Fruit fly (Drosophila melanogaster) whole organism, embryonic: ENCODE measurements around the gene CG15877.

ENCODE experiments used
- Awh ChIP-seq: fragments of 200-800 bp; sonication (Bioruptor generic); IDR thresholded peaks from 2 replicates; pipeline ENCODE4, ENCODE4 v1.3.6; 2022; ENCODE audit warnings: missing biosample characterization, missing genetic modification characterization
- B-H2 ChIP-seq: fragments of 200-800 bp; sonication (Bioruptor generic); optimal IDR thresholded peaks from 2 replicates; lab custom pipeline; 2018; ENCODE audit warnings: missing biosample characterization, mild to moderate bottlenecking, missing genetic modification characterization
- Bdp1 ChIP-seq: fragments of 200-800 bp; sonication (Bioruptor generic); optimal IDR thresholded peaks from 3 replicates; lab custom pipeline; 2016; ENCODE audit warnings: missing biosample characterization, missing genetic modification characterization
- CG10209 ChIP-seq: fragments of 200-800 bp; sonication (Bioruptor generic); optimal IDR thresholded peaks from 3 replicates; lab custom pipeline; 2017; ENCODE audit warnings: missing biosample characterization, mild to moderate bottlenecking, missing genetic modification characterization, missing genetic modification reagents
- CG10431 ChIP-seq: fragments of 200-800 bp; sonication (Bioruptor generic); optimal IDR thresholded peaks from 3 replicates; lab custom pipeline; 2018; ENCODE audit warnings: missing biosample characterization, mild to moderate bottlenecking, missing genetic modification characterization
- CG10979 ChIP-seq: fragments of 200-800 bp; sonication (Bioruptor generic); optimal IDR thresholded peaks from 2 replicates; lab custom pipeline; 2018; ENCODE audit warnings: missing biosample characterization, mild to moderate bottlenecking, missing genetic modification characterization, moderate library complexity
- CG11398 ChIP-seq: fragments of 200-800 bp; sonication (Bioruptor generic); optimal IDR thresholded peaks from 2 replicates; lab custom pipeline; 2016; ENCODE audit warnings: missing biosample characterization, missing genetic modification characterization
- CG12236 ChIP-seq: fragments of 200-800 bp; sonication (Bioruptor generic); optimal IDR thresholded peaks from 2 replicates; lab custom pipeline; 2016; ENCODE audit warnings: missing biosample characterization, missing genetic modification characterization
- CG12299 ChIP-seq: fragments of 200-800 bp; sonication (Bioruptor generic); optimal IDR thresholded peaks from 2 replicates; lab custom pipeline; 2018; ENCODE audit warnings: missing biosample characterization, mild to moderate bottlenecking, missing genetic modification characterization
- CG12391 ChIP-seq: fragments of 200-800 bp; sonication (Bioruptor generic); optimal IDR thresholded peaks from 3 replicates; lab custom pipeline; 2018; ENCODE audit warnings: missing biosample characterization, mild to moderate bottlenecking, missing genetic modification characterization, moderate library complexity
- CG12744 ChIP-seq: fragments of 200-800 bp; sonication (Bioruptor generic); optimal IDR thresholded peaks from 2 replicates; lab custom pipeline; 2016; ENCODE audit warnings: missing biosample characterization, missing genetic modification characterization
- CG15514 ChIP-seq: fragments of 200-800 bp; sonication (Bioruptor generic); optimal IDR thresholded peaks from 3 replicates; lab custom pipeline; 2017; ENCODE audit warnings: missing biosample characterization, missing genetic modification characterization, mild to moderate bottlenecking, moderate library complexity, missing genetic modification reagents
- CG1647 ChIP-seq: fragments of 200-800 bp; sonication (Bioruptor generic); optimal IDR thresholded peaks from 3 replicates; lab custom pipeline; 2016; ENCODE audit warnings: missing biosample characterization, missing genetic modification characterization
- CG17385 ChIP-seq: fragments of 200-800 bp; sonication (Bioruptor generic); optimal IDR thresholded peaks from 3 replicates; lab custom pipeline; 2018; ENCODE audit warnings: missing biosample characterization, mild to moderate bottlenecking, missing genetic modification characterization
- CG1792 ChIP-seq: fragments of 200-800 bp; sonication (Bioruptor generic); optimal IDR thresholded peaks from 2 replicates; lab custom pipeline; 2016; ENCODE audit warnings: missing biosample characterization, missing genetic modification characterization
- CG2199 ChIP-seq: fragments of 200-800 bp; sonication (Bioruptor generic); IDR thresholded peaks from 3 replicates; pipeline ENCODE4 v1.3.6; 2022; ENCODE audit warnings: missing biosample characterization, missing genetic modification characterization
- CG2889 ChIP-seq: fragments of 200-800 bp; sonication (Bioruptor generic); IDR thresholded peaks from 3 replicates; pipeline ENCODE4 v1.3.6; 2022; ENCODE audit warnings: missing biosample characterization, missing genetic modification characterization
- CG32767 ChIP-seq: fragments of 200-800 bp; sonication (Bioruptor generic); IDR thresholded peaks from 2 replicates; pipeline ENCODE4 v1.3.6; 2022; ENCODE audit warnings: missing biosample characterization, missing genetic modification characterization
- CG34224 ChIP-seq: fragments of 200-800 bp; sonication (Bioruptor generic); IDR thresholded peaks from 3 replicates; pipeline ENCODE4 v1.3.6; 2022; ENCODE audit warnings: missing biosample characterization, missing genetic modification characterization; ENCODE audit not compliant: partially characterized antibody
- CG4360 ChIP-seq: fragments of 200-800 bp; sonication (Bioruptor generic); IDR thresholded peaks from 2 replicates; pipeline ENCODE4 v1.3.6; 2022; ENCODE audit warnings: missing biosample characterization, missing genetic modification characterization
- CG43689 ChIP-seq: fragments of 200-800 bp; sonication (Bioruptor generic); IDR thresholded peaks from 2 replicates; pipeline ENCODE4 v1.3.6; 2022; ENCODE audit warnings: missing biosample characterization, missing genetic modification characterization
- CG7271 ChIP-seq: fragments of 200-800 bp; sonication (Bioruptor generic); optimal IDR thresholded peaks from 2 replicates; lab custom pipeline; 2018; ENCODE audit warnings: missing biosample characterization, mild to moderate bottlenecking, missing genetic modification characterization, moderate library complexity
- CG7786 ChIP-seq: fragments of 200-800 bp; sonication (Bioruptor generic); optimal IDR thresholded peaks from 2 replicates; lab custom pipeline; 2016; ENCODE audit warnings: missing biosample characterization, missing genetic modification characterization
- CG9437 ChIP-seq: fragments of 200-800 bp; sonication (Bioruptor generic); optimal IDR thresholded peaks from 2 replicates; lab custom pipeline; 2018; ENCODE audit warnings: missing biosample characterization, mild to moderate bottlenecking, missing genetic modification characterization
- CG9876 ChIP-seq: fragments of 200-800 bp; sonication (Bioruptor generic); optimal IDR thresholded peaks from 2 replicates; lab custom pipeline; 2016; ENCODE audit warnings: missing biosample characterization, missing genetic modification characterization
- CG9932 ChIP-seq: fragments of 200-800 bp; sonication (Bioruptor generic); IDR thresholded peaks from 2 replicates; pipeline ENCODE4 v1.3.6; 2022; ENCODE audit warnings: missing biosample characterization, missing genetic modification characterization
- Dip2 ChIP-seq: fragments of 200-800 bp; sonication (Bioruptor generic); IDR thresholded peaks from 2 replicates; pipeline ENCODE4 v1.3.6; 2022; ENCODE audit warnings: missing biosample characterization, missing genetic modification characterization
- Hmx ChIP-seq: fragments of 200-800 bp; sonication (Bioruptor generic); optimal IDR thresholded peaks from 2 replicates; lab custom pipeline; 2016; ENCODE audit warnings: missing biosample characterization, missing genetic modification characterization
- Kr ChIP-seq: fragments of 200-800 bp; sonication (Bioruptor generic); optimal IDR thresholded peaks from 2 replicates; lab custom pipeline; 2017; ENCODE audit warnings: missing biosample characterization, mild to moderate bottlenecking, missing genetic modification characterization
- NFAT ChIP-seq: fragments of 200-800 bp; sonication (Bioruptor generic); IDR thresholded peaks from 2 replicates; pipeline ENCODE4 v1.3.6; 2022; ENCODE audit warnings: missing biosample characterization, missing genetic modification characterization
- NK7.1 ChIP-seq: fragments of 200-800 bp; sonication (Bioruptor generic); optimal IDR thresholded peaks from 3 replicates; lab custom pipeline; 2016; ENCODE audit warnings: missing biosample characterization, missing genetic modification characterization
- Optix ChIP-seq: fragments of 200-800 bp; sonication (Bioruptor generic); IDR thresholded peaks from 3 replicates; pipeline ENCODE4 v1.3.6; 2022; ENCODE audit warnings: missing biosample characterization, missing genetic modification characterization
- PHDP ChIP-seq: fragments of 200-800 bp; sonication (Bioruptor generic); optimal IDR thresholded peaks from 3 replicates; lab custom pipeline; 2018; ENCODE audit warnings: missing biosample characterization, mild to moderate bottlenecking, missing genetic modification characterization, moderate library complexity
- Pdp1 ChIP-seq, 2 experiments: fragments of 200-800 bp; sonication (Bioruptor generic); optimal IDR thresholded peaks; 3 replicates each; lab custom pipeline; 2016; ENCODE audit warnings: missing biosample characterization in 2 of 2, missing genetic modification characterization in 2 of 2, mild to moderate bottlenecking in 1 of 2, moderate library complexity in 1 of 2
- Sox102F ChIP-seq: fragments of 200-800 bp; sonication (Bioruptor generic); optimal IDR thresholded peaks from 2 replicates; lab custom pipeline; 2018; ENCODE audit warnings: missing biosample characterization, mild to moderate bottlenecking, missing genetic modification characterization, moderate library complexity
- Stat92E ChIP-seq, 3 experiments: fragments of >200 bp in 2 of 3; fragments of 200-800 bp in 1 of 3; sonication (Bioruptor generic) in 1 of 3; optimal IDR thresholded peaks; 2 replicates each; lab custom pipeline; 2017 to 2019; ENCODE audit warnings: missing biosample characterization in 3 of 3, missing genetic modification characterization in 3 of 3, mild to moderate bottlenecking in 1 of 3, moderate library complexity in 1 of 3
- ab ChIP-seq: fragments of 200-800 bp; sonication (Bioruptor generic); optimal IDR thresholded peaks from 2 replicates; lab custom pipeline; 2016; ENCODE audit warnings: missing biosample characterization, missing genetic modification characterization
- al ChIP-seq: fragments of 200-800 bp; sonication (Bioruptor generic); IDR thresholded peaks from 2 replicates; pipeline ENCODE4 v1.3.6; 2022; ENCODE audit warnings: missing biosample characterization, missing genetic modification characterization
- aop ChIP-seq: fragments of 200-800 bp; sonication (Bioruptor generic); IDR thresholded peaks from 2 replicates; pipeline ENCODE4 v1.3.6; 2022; ENCODE audit warnings: missing biosample characterization, missing genetic modification characterization
- az2 ChIP-seq: fragments of 200-800 bp; sonication (Bioruptor generic); optimal IDR thresholded peaks from 3 replicates; lab custom pipeline; 2016; ENCODE audit warnings: missing biosample characterization, missing genetic modification characterization
- bowl ChIP-seq: fragments of 200-800 bp; sonication (Bioruptor generic); IDR thresholded peaks from 2 replicates; pipeline ENCODE4 v1.3.6; 2022; ENCODE audit warnings: missing biosample characterization, missing genetic modification characterization
- btn ChIP-seq: fragments of 200-800 bp; sonication (Bioruptor generic); optimal IDR thresholded peaks from 2 replicates; lab custom pipeline; 2016; ENCODE audit warnings: missing biosample characterization, missing genetic modification characterization
- en ChIP-seq: fragments of 200-800 bp; sonication (Bioruptor generic); optimal IDR thresholded peaks from 2 replicates; lab custom pipeline; 2016; ENCODE audit warnings: missing biosample characterization, missing genetic modification characterization
- fd96Cb ChIP-seq: fragments of 200-800 bp; sonication (Bioruptor generic); optimal IDR thresholded peaks from 2 replicates; lab custom pipeline; 2018; ENCODE audit warnings: missing biosample characterization, mild to moderate bottlenecking, missing genetic modification characterization, moderate library complexity
- h ChIP-seq: fragments of >200 bp; optimal IDR thresholded peaks from 2 replicates; lab custom pipeline; 2017
- mirr ChIP-seq: fragments of 200-800 bp; sonication (Bioruptor generic); optimal IDR thresholded peaks from 3 replicates; lab custom pipeline; 2018; ENCODE audit warnings: missing biosample characterization, mild to moderate bottlenecking, missing genetic modification characterization
- pho ChIP-seq: fragments of 200-800 bp; sonication (Bioruptor generic); optimal IDR thresholded peaks from 2 replicates; lab custom pipeline; 2016; ENCODE audit warnings: missing biosample characterization, missing genetic modification characterization
- pita ChIP-seq: fragments of 200-800 bp; sonication (Bioruptor generic); optimal IDR thresholded peaks from 2 replicates; lab custom pipeline; 2017; ENCODE audit warnings: missing biosample characterization, mild to moderate bottlenecking, missing genetic modification characterization
- run ChIP-seq: fragments of 200-800 bp; sonication (Bioruptor generic); optimal IDR thresholded peaks from 3 replicates; lab custom pipeline; 2018; ENCODE audit warnings: missing biosample characterization, mild to moderate bottlenecking, missing genetic modification characterization
- tll ChIP-seq, 2 experiments: fragments of 200-800 bp in 1 of 2; fragments of >200 bp in 1 of 2; sonication (Bioruptor generic) in 1 of 2; optimal IDR thresholded peaks; 2 replicates each; lab custom pipeline; 2017 to 2019; ENCODE audit warnings: missing biosample characterization in 2 of 2, missing genetic modification characterization in 2 of 2, mild to moderate bottlenecking in 1 of 2, moderate library complexity in 1 of 2
- unpg ChIP-seq: fragments of 200-800 bp; sonication (Bioruptor generic); optimal IDR thresholded peaks from 3 replicates; lab custom pipeline; 2018; ENCODE audit warnings: missing biosample characterization, mild to moderate bottlenecking, missing genetic modification characterization, moderate library complexity

The CG15877 gene

dm6 chr3L:2377114-2377783 lies at the start of gene CG15877, which contains the start of gene Svil (continued):
- TF ChIP-seq ab: no peak
- TF ChIP-seq CG4360 (GFP tag; lab: Robert Waterston, UW): no peak
- TF ChIP-seq CG1647 (GFP tag; lab: Kevin White, UChicago): no peak
- TF ChIP-seq CG9437 (GFP tag; lab: Kevin White, UChicago): no peak
- TF ChIP-seq CG1792 (GFP tag; lab: Kevin White, UChicago): no peak
- TF ChIP-seq CG2199 (GFP tag; lab: Robert Waterston, UW): 0 out of 3 replicates have a peak, but pooled peaks have one; percentile 52
- no peak for TF ChIP-seq CG34224 (GFP tag; lab: Robert Waterston, UW)
- no peak for TF ChIP-seq Awh (GFP tag; lab: Robert Waterston, UW)
- no peak for TF ChIP-seq PHDP (tag; lab: Kevin White, UChicago)
- no peak for TF ChIP-seq B-H2 (GFP tag; lab: Kevin White, UChicago)
- no peak for TF ChIP-seq CG32767 (GFP tag; lab: Robert Waterston, UW)
- TF ChIP-seq Pdp1 (GFP tag; optimal IDR thresholded peaks at IDR 0.05; lab: Kevin White, UChicago): no peak
- TF ChIP-seq btn: no peak
- TF ChIP-seq CG10979: no peak
- TF ChIP-seq pita: no peak
- TF ChIP-seq en (GFP tag; lab: Kevin White, UChicago): no peak
- no peak for TF ChIP-seq al (GFP tag; lab: Robert Waterston, UW)
- no peak for TF ChIP-seq CG7271 (tag; lab: Kevin White, UChicago)
- no peak for TF ChIP-seq run (tag; lab: Kevin White, UChicago)
- no peak for TF ChIP-seq CG11398 (GFP tag; lab: Kevin White, UChicago)
- no peak for TF ChIP-seq CG12391
- TF ChIP-seq Stat92E (GFP tag; optimal IDR thresholded peaks at IDR 0.05; lab: Kevin White, UChicago): no peak
- no peak for TF ChIP-seq h (lab: Kevin White, UChicago)
- no peak for TF ChIP-seq az2 (GFP tag; lab: Kevin White, UChicago)
- TF ChIP-seq bowl: no peak
- no peak for TF ChIP-seq Kr (GFP tag; lab: Kevin White, UChicago)
- no peak for TF ChIP-seq Hmx (GFP tag; lab: Kevin White, UChicago)
- no peak for TF ChIP-seq fd96Cb
- no peak for TF ChIP-seq CG10431 (GFP tag; lab: Kevin White, UChicago)
- TF ChIP-seq Bdp1 (GFP tag; lab: Kevin White, UChicago): no peak
- TF ChIP-seq CG2889 (GFP tag; lab: Robert Waterston, UW): no peak
- TF ChIP-seq pho (GFP tag; lab: Kevin White, UChicago): no peak
- no peak for TF ChIP-seq CG10209
- no peak for TF ChIP-seq NK7.1 (GFP tag; lab: Kevin White, UChicago)
- TF ChIP-seq CG12236 (GFP tag; lab: Kevin White, UChicago): no peak
- no peak for TF ChIP-seq Dip2 (GFP tag; lab: Robert Waterston, UW)
- peak; percentile 66; the same call in 1 of the 2 replicates for TF ChIP-seq NFAT (GFP tag; lab: Robert Waterston, UW)
- TF ChIP-seq Optix (GFP tag; lab: Robert Waterston, UW): no peak
- TF ChIP-seq aop: no peak
- TF ChIP-seq CG12299 (tag; lab: Kevin White, UChicago): no peak
- TF ChIP-seq unpg (GFP tag; lab: Kevin White, UChicago): no peak
- no peak for TF ChIP-seq CG9876
- TF ChIP-seq CG43689: no peak
- TF ChIP-seq CG15514 (GFP tag; lab: Kevin White, UChicago): peak; percentile 97
- peak; percentile 56 for TF ChIP-seq CG9932 (GFP tag; lab: Robert Waterston, UW)
- no peak for TF ChIP-seq Sox102F (GFP tag; lab: Kevin White, UChicago)
- no peak for TF ChIP-seq CG17385 (GFP tag; lab: Kevin White, UChicago)
- no peak for TF ChIP-seq CG12744 (GFP tag; lab: Kevin White, UChicago)
- TF ChIP-seq CG7786 (GFP tag; lab: Kevin White, UChicago): no peak
- no peak for TF ChIP-seq mirr (GFP tag; lab: Kevin White, UChicago)
- no peak for TF ChIP-seq tll (GFP tag; optimal IDR thresholded peaks at IDR 0.05; lab: Kevin White, UChicago)
